Worm (Caenorhabditis elegans): ENCODE results near the gene ebax-1.
A peak's percentile ranks its signal among the peaks of the same experiment; 100 is the strongest.

ebax-1 gene

DNA sequence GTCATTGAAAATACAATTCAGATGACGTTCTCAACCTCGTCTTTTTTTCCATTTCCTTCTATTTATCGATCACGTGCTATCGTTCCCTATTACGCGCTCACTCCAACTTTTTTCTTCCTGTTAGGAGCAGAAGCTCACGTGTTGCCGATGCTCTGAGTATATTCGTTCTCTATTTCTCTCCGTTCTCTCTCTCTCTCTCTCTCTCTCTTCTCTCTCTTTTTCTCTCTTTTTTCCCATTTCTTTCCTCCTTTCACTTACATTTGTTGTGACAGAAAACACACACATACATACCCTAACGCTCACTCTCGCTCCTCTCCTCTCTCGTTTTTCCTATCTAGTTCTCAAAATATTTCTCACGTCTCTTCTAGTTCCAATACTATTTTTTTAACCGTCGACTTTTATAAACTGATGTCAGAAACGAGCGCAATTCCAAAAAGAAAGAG lies 34.4 kb upstream of the ebax-1 start (continued):
- peak; percentile 98 for TF ChIP-seq hlh-30 (tag; optimal IDR thresholded peaks at IDR 0.05; ENCODE audit: insufficient read depth)
- TF ChIP-seq madf-9 (GFP tag; conservative IDR thresholded peaks at IDR 0.05), result no peak
- peak; percentile 79 for TF ChIP-seq nhr-10 (tag; optimal IDR thresholded peaks at IDR 0.05)
- peak; percentile 17 for TF ChIP-seq duxl-1 (tag; optimal IDR thresholded peaks at IDR 0.05; ENCODE audit: poor library complexity)
- no peak for TF ChIP-seq ceh-44 (GFP tag; IDR thresholded peaks at IDR 0.05)
- TF ChIP-seq nhr-77 (tag; optimal IDR thresholded peaks at IDR 0.05), result peak; percentile 82
- TF ChIP-seq nhr-111 (GFP tag; optimal IDR thresholded peaks at IDR 0.05), result no peak
- no peak for TF ChIP-seq nhr-237 (tag; optimal IDR thresholded peaks at IDR 0.05)
- TF ChIP-seq lin-29 (GFP tag; IDR thresholded peaks at IDR 0.05), result no peak
- peak; percentile 45; the same call in 1 of the 2 replicates for TF ChIP-seq php-3 (GFP tag; IDR thresholded peaks at IDR 0.05)
- TF ChIP-seq jun-1 (tag; optimal IDR thresholded peaks at IDR 0.05), result peak; percentile 80
- peak; percentile 73 for TF ChIP-seq gei-8 (GFP tag; optimal IDR thresholded peaks at IDR 0.05)
- peak; percentile 90 for TF ChIP-seq nhr-28 (tag; optimal IDR thresholded peaks at IDR 0.05)
- TF ChIP-seq ceh-20 (GFP tag; IDR thresholded peaks at IDR 0.05), result peak; percentile 93
- no peak for TF ChIP-seq zip-2 (tag; optimal IDR thresholded peaks at IDR 0.05)
- TF ChIP-seq F44E2.7 (GFP tag; IDR thresholded peaks at IDR 0.05), result no peak
- no peak for TF ChIP-seq nhr-41 (GFP tag; IDR thresholded peaks at IDR 0.05)
- no peak for TF ChIP-seq skn-1 (tag; optimal IDR thresholded peaks at IDR 0.05)
- no peak for TF ChIP-seq lim-7 (GFP tag; IDR thresholded peaks at IDR 0.05)
- peak; percentile 91 for TF ChIP-seq rbr-2 (tag; optimal IDR thresholded peaks at IDR 0.05)
- 0 out of 2 replicates have a peak, but pooled peaks have one; percentile 26 for TF ChIP-seq Y75B8A.6 (GFP tag; IDR thresholded peaks at IDR 0.05)
- TF ChIP-seq F10B5.3 (tag; optimal IDR thresholded peaks at IDR 0.05), result no peak
- peak; percentile 91 for TF ChIP-seq ctbp-1 (GFP tag; IDR thresholded peaks at IDR 0.05)
- no peak for TF ChIP-seq egl-27 (tag; optimal IDR thresholded peaks at IDR 0.05)
- TF ChIP-seq daf-19 (GFP tag; conservative IDR thresholded peaks at IDR 0.05), result no peak
- peak; percentile 88 for TF ChIP-seq pha-4 (GFP tag; IDR thresholded peaks at IDR 0.05)
- peak; percentile 66 for TF ChIP-seq pha-4 (tag; optimal IDR thresholded peaks at IDR 0.05)
- no peak for TF ChIP-seq D1046.2 (GFP tag; IDR thresholded peaks at IDR 0.05)
- no peak for TF ChIP-seq sdz-12 (GFP tag; optimal IDR thresholded peaks at IDR 0.05)
- no peak for TF ChIP-seq Y5F2A.4 (GFP tag; optimal IDR thresholded peaks at IDR 0.05)
- TF ChIP-seq attf-4 (tag; optimal IDR thresholded peaks at IDR 0.05), result no peak
- no peak for TF ChIP-seq madf-5 (GFP tag; IDR thresholded peaks at IDR 0.05)
- TF ChIP-seq saeg-2 (GFP tag; IDR thresholded peaks at IDR 0.05), result 0 out of 2 replicates have a peak, but pooled peaks have one; percentile 56
- no peak for TF ChIP-seq unc-39 (tag; optimal IDR thresholded peaks at IDR 0.05)
- peak; percentile 96 for TF ChIP-seq nhr-11 (tag; optimal IDR thresholded peaks at IDR 0.05)
- no peak for TF ChIP-seq ceh-82 (tag; optimal IDR thresholded peaks at IDR 0.05)
- peak; percentile 73 for TF ChIP-seq spr-1 (tag; optimal IDR thresholded peaks at IDR 0.05)
- TF ChIP-seq mep-1 (tag; optimal IDR thresholded peaks at IDR 0.05), result peak; percentile 92
- peak; percentile 36 for TF ChIP-seq zag-1 (tag; optimal IDR thresholded peaks at IDR 0.05)
- TF ChIP-seq tag-97 (GFP tag; IDR thresholded peaks at IDR 0.05), result no peak
- no peak for TF ChIP-seq spr-3 (GFP tag; optimal IDR thresholded peaks at IDR 0.05)
- no peak for TF ChIP-seq ces-1 (GFP tag; optimal IDR thresholded peaks at IDR 0.05)
- TF ChIP-seq R02D3.7 (tag; optimal IDR thresholded peaks at IDR 0.05), result no peak
- TF ChIP-seq zip-11 (GFP tag; IDR thresholded peaks at IDR 0.05), result no peak
- peak; percentile 71 to 99 for TF ChIP-seq mdl-1 (tag; optimal IDR thresholded peaks at IDR 0.05)
- TF ChIP-seq T26A8.4 (GFP tag; IDR thresholded peaks at IDR 0.05), result peak; percentile 43; the same call in 1 of the 2 replicates
- TF ChIP-seq zfp-2 (tag; optimal IDR thresholded peaks at IDR 0.05), result no peak
- peak; percentile 96 for TF ChIP-seq hlh-11 (tag; optimal IDR thresholded peaks at IDR 0.05)
- no peak for TF ChIP-seq lin-15B (tag; optimal IDR thresholded peaks at IDR 0.05)
- peak in 1 of 2 experiments; percentile 10 for TF ChIP-seq ZK546.5 (tag; optimal IDR thresholded peaks at IDR 0.05)
- TF ChIP-seq nhr-6 (tag; optimal IDR thresholded peaks at IDR 0.05), result peak; percentile 67
- TF ChIP-seq snpc-1.2 (GFP tag; IDR thresholded peaks at IDR 0.05), result no peak
- TF ChIP-seq Y48G9A.11 (GFP tag; IDR thresholded peaks at IDR 0.05), result no peak

All from whole organism, L4 larva.